Fruit fly (Drosophila melanogaster) whole organism, prepupa: Measurements from ENCODE around the gene CG42553.

Experiments used
- Blimp-1 ChIP-seq: fragments of 200-800 bp; sonication (Bioruptor generic); optimal IDR thresholded peaks from 3 replicates; lab custom pipeline; 2017; ENCODE audit warnings: missing biosample characterization, missing genetic modification characterization, mild to moderate bottlenecking, moderate library complexity, missing genetic modification reagents
- CG10669 ChIP-seq: fragments of 200-800 bp; sonication (Bioruptor generic); optimal IDR thresholded peaks from 3 replicates; lab custom pipeline; 2018; ENCODE audit warnings: missing biosample characterization, mild to moderate bottlenecking, missing genetic modification characterization, moderate library complexity
- CG11294 ChIP-seq: fragments of 200-800 bp; sonication (Bioruptor generic); IDR thresholded peaks from 2 replicates; pipeline ENCODE4 v1.3.6; 2022; ENCODE audit warnings: missing biosample characterization, missing genetic modification characterization
- CG11762 ChIP-seq: fragments of 200-800 bp; sonication (Bioruptor generic); optimal IDR thresholded peaks from 3 replicates; lab custom pipeline; 2016; ENCODE audit warnings: missing biosample characterization, missing genetic modification characterization; ENCODE audit not compliant: insufficient read depth
- CG11902 ChIP-seq: fragments of 200-800 bp; sonication (Bioruptor generic); optimal IDR thresholded peaks from 3 replicates; lab custom pipeline; 2016; ENCODE audit warnings: missing biosample characterization, missing genetic modification characterization
- CG15336 ChIP-seq: fragments of 200-800 bp; sonication (Bioruptor generic); IDR thresholded peaks from 2 replicates; pipeline ENCODE4 v1.3.6; 2022; ENCODE audit warnings: missing biosample characterization, missing genetic modification characterization
- CG1621 ChIP-seq: fragments of 200-800 bp; sonication (Bioruptor generic); optimal IDR thresholded peaks from 3 replicates; lab custom pipeline; 2018; ENCODE audit warnings: missing biosample characterization, mild to moderate bottlenecking, missing genetic modification characterization
- CG3032 ChIP-seq: fragments of 200-800 bp; optimal IDR thresholded peaks from 2 replicates; lab custom pipeline; 2019; ENCODE audit warnings: missing biosample characterization, mild to moderate bottlenecking, missing genetic modification characterization, moderate library complexity
- CG31627 ChIP-seq: fragments of 200-800 bp; sonication (Bioruptor generic); optimal IDR thresholded peaks from 3 replicates; lab custom pipeline; 2016; ENCODE audit warnings: missing biosample characterization, missing genetic modification characterization
- CG3919 ChIP-seq: fragments of 200-800 bp; sonication (Bioruptor generic); optimal IDR thresholded peaks from 3 replicates; lab custom pipeline; 2016; ENCODE audit warnings: missing biosample characterization, missing genetic modification characterization
- CG4318 ChIP-seq: fragments of 200-800 bp; sonication (Bioruptor generic); optimal IDR thresholded peaks from 3 replicates; lab custom pipeline; 2017; ENCODE audit warnings: missing biosample characterization, mild to moderate bottlenecking, missing genetic modification characterization
- CG6163 ChIP-seq: fragments of 200-800 bp; sonication (Bioruptor generic); IDR thresholded peaks from 3 replicates; pipeline ENCODE4 v1.3.6; 2022; ENCODE audit warnings: missing biosample characterization, missing genetic modification characterization
- CG6276 ChIP-seq: fragments of 200-800 bp; sonication (Bioruptor generic); optimal IDR thresholded peaks from 2 replicates; lab custom pipeline; 2017; ENCODE audit warnings: missing biosample characterization, mild to moderate bottlenecking, missing genetic modification characterization
- CG6792 ChIP-seq: fragments of 200-800 bp; sonication (Bioruptor generic); optimal IDR thresholded peaks from 3 replicates; lab custom pipeline; 2016; ENCODE audit warnings: missing biosample characterization, missing genetic modification characterization
- CG6808 ChIP-seq: fragments of 200-800 bp; sonication (Bioruptor generic); optimal IDR thresholded peaks from 3 replicates; lab custom pipeline; 2017; ENCODE audit warnings: missing biosample characterization, missing genetic modification characterization, mild to moderate bottlenecking, moderate library complexity, missing genetic modification reagents
- CG6854 ChIP-seq: fragments of 200-800 bp; sonication (Bioruptor generic); optimal IDR thresholded peaks from 2 replicates; lab custom pipeline; 2017; ENCODE audit warnings: missing biosample characterization, mild to moderate bottlenecking, missing genetic modification characterization
- CG7368 ChIP-seq: fragments of 200-800 bp; sonication (Bioruptor generic); optimal IDR thresholded peaks from 3 replicates; lab custom pipeline; 2016; ENCODE audit warnings: missing biosample characterization, missing genetic modification characterization
- CG8119 ChIP-seq: fragments of 200-800 bp; sonication (Bioruptor generic); IDR thresholded peaks from 3 replicates; pipeline ENCODE4 v1.3.6; 2022; ENCODE audit warnings: missing biosample characterization, missing genetic modification characterization
- CG8632 ChIP-seq: fragments of 200-800 bp; sonication (Bioruptor generic); optimal IDR thresholded peaks from 3 replicates; lab custom pipeline; 2016; ENCODE audit warnings: missing biosample characterization, missing genetic modification characterization
- CG9139 ChIP-seq: fragments of 200-800 bp; sonication (Bioruptor generic); optimal IDR thresholded peaks from 3 replicates; lab custom pipeline; 2017; ENCODE audit warnings: missing biosample characterization, mild to moderate bottlenecking, missing genetic modification characterization
- Eip75B ChIP-seq: fragments of 200-800 bp; sonication (Bioruptor generic); optimal IDR thresholded peaks from 3 replicates; lab custom pipeline; 2016; ENCODE audit warnings: missing biosample characterization, missing genetic modification characterization
- Eip93F ChIP-seq: fragments of 200-800 bp; sonication (Bioruptor generic); optimal IDR thresholded peaks from 2 replicates; lab custom pipeline; 2016; ENCODE audit warnings: missing biosample characterization, mild to moderate bottlenecking, missing genetic modification characterization
- Ets21C ChIP-seq: fragments of 200-800 bp; sonication (Bioruptor generic); optimal IDR thresholded peaks from 3 replicates; lab custom pipeline; 2016; ENCODE audit warnings: missing biosample characterization, missing genetic modification characterization
- Ets96B ChIP-seq: fragments of 200-800 bp; optimal IDR thresholded peaks from 2 replicates; lab custom pipeline; 2019; ENCODE audit warnings: missing biosample characterization, mild to moderate bottlenecking, missing genetic modification characterization, moderate library complexity
- Gug ChIP-seq: fragments of 200-800 bp; sonication (Bioruptor generic); IDR thresholded peaks from 2 replicates; pipeline ENCODE4 v1.3.6; 2022; ENCODE audit warnings: missing biosample characterization, missing genetic modification characterization
- Hr38 ChIP-seq: sonication (Bioruptor generic); optimal IDR thresholded peaks from 2 replicates; lab custom pipeline; 2016; ENCODE audit warnings: missing biosample characterization, missing genetic modification characterization
- Hr39 ChIP-seq: fragments of 200-800 bp; sonication (Bioruptor generic); optimal IDR thresholded peaks from 2 replicates; lab custom pipeline; 2016; ENCODE audit warnings: missing biosample characterization, missing genetic modification characterization
- Hr4 ChIP-seq: fragments of 200-800 bp; sonication (Bioruptor generic); optimal IDR thresholded peaks from 3 replicates; lab custom pipeline; 2016; ENCODE audit warnings: missing biosample characterization, missing genetic modification characterization
- Lpt ChIP-seq: fragments of 200-800 bp; sonication (Bioruptor generic); optimal IDR thresholded peaks from 3 replicates; lab custom pipeline; 2016; ENCODE audit warnings: missing biosample characterization, missing genetic modification characterization
- Met ChIP-seq: fragments of 200-800 bp; sonication (Bioruptor generic); optimal IDR thresholded peaks from 3 replicates; lab custom pipeline; 2016; ENCODE audit warnings: missing biosample characterization, missing genetic modification characterization
- OdsH ChIP-seq: fragments of 200-800 bp; sonication (Bioruptor generic); optimal IDR thresholded peaks from 3 replicates; lab custom pipeline; 2016; ENCODE audit warnings: missing biosample characterization, missing genetic modification characterization
- Smox ChIP-seq: fragments of 200-800 bp; sonication (Bioruptor generic); optimal IDR thresholded peaks from 3 replicates; lab custom pipeline; 2016; ENCODE audit warnings: missing biosample characterization, missing genetic modification characterization
- Sox14 ChIP-seq: fragments of 200-800 bp; sonication (Bioruptor generic); optimal IDR thresholded peaks from 3 replicates; lab custom pipeline; 2016; ENCODE audit warnings: missing biosample characterization, missing genetic modification characterization
- Sox15 ChIP-seq: fragments of 200-800 bp; sonication (Bioruptor generic); optimal IDR thresholded peaks from 3 replicates; lab custom pipeline; 2016; ENCODE audit warnings: missing biosample characterization, missing genetic modification characterization
- acj6 ChIP-seq: fragments of 200-800 bp; sonication (Bioruptor generic); optimal IDR thresholded peaks from 3 replicates; lab custom pipeline; 2016; ENCODE audit warnings: missing biosample characterization, missing genetic modification characterization
- cyc ChIP-seq: fragments of 200-800 bp; sonication (Bioruptor generic); optimal IDR thresholded peaks from 3 replicates; lab custom pipeline; 2016; ENCODE audit warnings: missing biosample characterization, missing genetic modification characterization
- dac ChIP-seq: fragments of 200-800 bp; sonication (Bioruptor generic); optimal IDR thresholded peaks from 2 replicates; lab custom pipeline; 2017; ENCODE audit warnings: missing biosample characterization, mild to moderate bottlenecking, missing genetic modification characterization
- dsx ChIP-seq: fragments of 200-800 bp; optimal IDR thresholded peaks from 3 replicates; lab custom pipeline; 2019; ENCODE audit warnings: missing biosample characterization, mild to moderate bottlenecking, missing genetic modification characterization, moderate library complexity; ENCODE audit not compliant: poor library complexity, severe bottlenecking
- eg ChIP-seq: fragments of 200-800 bp; sonication (Bioruptor generic); IDR thresholded peaks from 3 replicates; pipeline ENCODE4 v1.3.6; 2022; ENCODE audit warnings: missing biosample characterization, missing genetic modification characterization
- esn ChIP-seq: fragments of 200-800 bp; sonication (Bioruptor generic); optimal IDR thresholded peaks from 2 replicates; lab custom pipeline; 2016; ENCODE audit warnings: missing biosample characterization, mild to moderate bottlenecking, missing genetic modification characterization, moderate library complexity
- fkh ChIP-seq: fragments of 200-800 bp; sonication (Bioruptor generic); optimal IDR thresholded peaks from 3 replicates; lab custom pipeline; 2017; ENCODE audit warnings: missing biosample characterization, mild to moderate bottlenecking, missing genetic modification characterization, moderate library complexity
- lz ChIP-seq: fragments of 200-800 bp; sonication (Bioruptor generic); optimal IDR thresholded peaks from 3 replicates; lab custom pipeline; 2016; ENCODE audit warnings: missing biosample characterization, missing genetic modification characterization
- salr ChIP-seq, 2 experiments: fragments of 200-800 bp; sonication (Bioruptor generic); optimal IDR thresholded peaks; 3 replicates each; lab custom pipeline; 2016 to 2018; ENCODE audit warnings: missing biosample characterization in 2 of 2, missing genetic modification characterization in 2 of 2, mild to moderate bottlenecking in 1 of 2
- spab ChIP-seq: fragments of 200-800 bp; sonication (Bioruptor generic); optimal IDR thresholded peaks from 2 replicates; lab custom pipeline; 2017; ENCODE audit warnings: missing biosample characterization, mild to moderate bottlenecking, missing genetic modification characterization, missing genetic modification reagents
- svp ChIP-seq: fragments of 200-800 bp; sonication (Bioruptor generic); peaks from one replicate; lab custom pipeline; 2016; ENCODE audit warnings: missing biosample characterization, missing genetic modification characterization
- topi ChIP-seq: fragments of 200-800 bp; sonication (Bioruptor generic); optimal IDR thresholded peaks from 3 replicates; lab custom pipeline; 2016; ENCODE audit warnings: missing biosample characterization, missing genetic modification characterization
- vri ChIP-seq: fragments of 200-800 bp; sonication (Bioruptor generic); optimal IDR thresholded peaks from 3 replicates; lab custom pipeline; 2016; ENCODE audit warnings: missing biosample characterization, mild to moderate bottlenecking, missing genetic modification characterization

Gene CG42553

dm6 chr3L:793733-794320 lies 40.1 kb upstream of the CG42553 start (continued):
- TF ChIP-seq CG1621 (tag; lab: Kevin White, UChicago) (no peak), dsx (GFP tag; lab: Kevin White, UChicago) (no peak), acj6 (GFP tag; lab: Kevin White, UChicago) (peak; percentile 24), CG3919 (GFP tag; lab: Kevin White, UChicago) (peak; percentile 28), dac (peak; percentile 20), Lpt (peak; percentile 10), CG8119 (peak; percentile 71; the same call in 2 of the 3 replicates), Sox15 (GFP tag; lab: Kevin White, UChicago) (no peak), spab (GFP tag; lab: Kevin White, UChicago) (no peak), cyc (peak; percentile 14), Ets21C (no peak), CG31627 (GFP tag; lab: Kevin White, UChicago) (no peak), Hr39 (GFP tag; lab: Kevin White, UChicago) (no peak), Ets96B (no peak), eg (GFP tag; lab: Robert Waterston, UW) (peak; percentile 75), CG6276 (peak; percentile 63), Eip93F (GFP tag; lab: Kevin White, UChicago) (no peak), vri (no peak), CG11902 (GFP tag; lab: Kevin White, UChicago) (no peak), CG15336 (peak; percentile 63), CG6854 (GFP tag; lab: Kevin White, UChicago) (no peak), CG6792 (no peak), CG11762 (GFP tag; lab: Kevin White, UChicago) (no peak), Gug (0 out of 2 replicates have a peak, but pooled peaks have one; percentile 28), Hr4 (GFP tag; lab: Kevin White, UChicago) (peak; percentile 72), Eip75B (GFP tag; lab: Kevin White, UChicago) (no peak), CG6163 (GFP tag; lab: Robert Waterston, UW) (0 out of 3 replicates have a peak, but pooled peaks have one; percentile 15), CG7368 (GFP tag; lab: Kevin White, UChicago) (no peak), topi (GFP tag; lab: Kevin White, UChicago) (no peak), svp (peak; percentile 50), fkh (no peak), OdsH (GFP tag; lab: Kevin White, UChicago) (peak; percentile 55), Smox (peak; percentile 3)

dm6 chr3L:794462-794861 lies 39.4 kb upstream of the CG42553 start:
- TF ChIP-seq dsx (GFP tag; lab: Kevin White, UChicago) (no peak), esn (GFP tag; lab: Kevin White, UChicago) (no peak), Ets21C (no peak), acj6 (GFP tag; lab: Kevin White, UChicago) (no peak), Eip75B (GFP tag; lab: Kevin White, UChicago) (no peak), Blimp-1 (GFP tag; lab: Kevin White, UChicago) (no peak), CG8119 (peak; percentile 73), CG10669 (GFP tag; lab: Kevin White, UChicago) (no peak), CG1621 (tag; lab: Kevin White, UChicago) (no peak), CG11294 (GFP tag; lab: Robert Waterston, UW) (no peak), CG9139 (GFP tag; lab: Kevin White, UChicago) (no peak), CG6808 (no peak), CG3919 (GFP tag; lab: Kevin White, UChicago) (no peak), fkh (no peak), CG31627 (GFP tag; lab: Kevin White, UChicago) (no peak), Sox14 (GFP tag; lab: Kevin White, UChicago) (no peak), spab (GFP tag; lab: Kevin White, UChicago) (no peak), Hr39 (GFP tag; lab: Kevin White, UChicago) (no peak), Smox (no peak), Eip93F (GFP tag; lab: Kevin White, UChicago) (no peak), CG6276 (peak; percentile 52), eg (GFP tag; lab: Robert Waterston, UW) (peak; percentile 81), CG11902 (GFP tag; lab: Kevin White, UChicago) (no peak), CG7368 (GFP tag; lab: Kevin White, UChicago) (no peak), CG6792 (no peak), salr (GFP tag; optimal IDR thresholded peaks at IDR 0.05; lab: Kevin White, UChicago) (no peak), CG4318 (peak; percentile 10), CG6854 (GFP tag; lab: Kevin White, UChicago) (no peak), lz (GFP tag; lab: Kevin White, UChicago) (no peak), Hr38 (no peak), CG15336 (peak; percentile 75), OdsH (GFP tag; lab: Kevin White, UChicago) (no peak), CG3032 (no peak), Ets96B (no peak), CG8632 (GFP tag; lab: Kevin White, UChicago) (no peak), Met (GFP tag; lab: Kevin White, UChicago) (no peak)
